Fruit fly (Drosophila melanogaster) whole organism, embryonic: ENCODE data around the gene CG32944.

ENCODE experiments used
- CG10543 ChIP-seq: fragments of 200-800 bp; sonication (Bioruptor generic); optimal IDR thresholded peaks from 3 replicates; lab custom pipeline; 2017; ENCODE audit warnings: missing biosample characterization, mild to moderate bottlenecking, missing genetic modification characterization, moderate library complexity
- CG12942 ChIP-seq: fragments of 200-800 bp; sonication (Bioruptor generic); optimal IDR thresholded peaks from 3 replicates; lab custom pipeline; 2016; ENCODE audit warnings: missing biosample characterization, missing genetic modification characterization
- CG13123 ChIP-seq: fragments of 200-800 bp; sonication (Bioruptor generic); optimal IDR thresholded peaks from 2 replicates; lab custom pipeline; 2016; ENCODE audit warnings: missing biosample characterization, missing genetic modification characterization
- CG13296 ChIP-seq: fragments of 200-800 bp; sonication (Bioruptor generic); optimal IDR thresholded peaks from 3 replicates; lab custom pipeline; 2018; ENCODE audit warnings: missing biosample characterization, mild to moderate bottlenecking, missing genetic modification characterization
- CG13775 ChIP-seq: fragments of 200-800 bp; sonication (Bioruptor generic); optimal IDR thresholded peaks from 3 replicates; lab custom pipeline; 2017; ENCODE audit warnings: missing biosample characterization, mild to moderate bottlenecking, missing genetic modification characterization
- CG15601 ChIP-seq: fragments of 200-800 bp; sonication (Bioruptor generic); optimal IDR thresholded peaks from 3 replicates; lab custom pipeline; 2019; ENCODE audit warnings: missing biosample characterization, mild to moderate bottlenecking, missing genetic modification characterization, moderate library complexity
- CG17359 ChIP-seq: fragments of 200-800 bp; sonication (Bioruptor generic); optimal IDR thresholded peaks from 3 replicates; lab custom pipeline; 2018; ENCODE audit warnings: missing biosample characterization, mild to moderate bottlenecking, missing genetic modification characterization, moderate library complexity
- CG2889 ChIP-seq: fragments of 200-800 bp; sonication (Bioruptor generic); IDR thresholded peaks from 3 replicates; pipeline ENCODE4 v1.3.6; 2022; ENCODE audit warnings: missing biosample characterization, missing genetic modification characterization
- CG31365 ChIP-seq: fragments of 200-800 bp; sonication (Bioruptor generic); optimal IDR thresholded peaks from 2 replicates; lab custom pipeline; 2018; ENCODE audit warnings: missing biosample characterization, mild to moderate bottlenecking, missing genetic modification characterization
- CG3995 ChIP-seq: fragments of 200-800 bp; sonication (Bioruptor generic); optimal IDR thresholded peaks from 3 replicates; lab custom pipeline; 2016; ENCODE audit warnings: missing biosample characterization, missing genetic modification characterization
- CG4360 ChIP-seq: fragments of 200-800 bp; sonication (Bioruptor generic); IDR thresholded peaks from 2 replicates; pipeline ENCODE4 v1.3.6; 2022; ENCODE audit warnings: missing biosample characterization, missing genetic modification characterization
- CG43689 ChIP-seq: fragments of 200-800 bp; sonication (Bioruptor generic); IDR thresholded peaks from 2 replicates; pipeline ENCODE4 v1.3.6; 2022; ENCODE audit warnings: missing biosample characterization, missing genetic modification characterization
- CG4707 ChIP-seq: fragments of 200-800 bp; sonication (Bioruptor generic); optimal IDR thresholded peaks from 2 replicates; lab custom pipeline; 2018; ENCODE audit warnings: missing biosample characterization, mild to moderate bottlenecking, missing genetic modification characterization, moderate library complexity
- CG6689 ChIP-seq: fragments of 200-800 bp; sonication (Bioruptor generic); IDR thresholded peaks from 2 replicates; pipeline ENCODE4 v1.3.6; 2022; ENCODE audit warnings: missing biosample characterization, missing genetic modification characterization
- CG7271 ChIP-seq: fragments of 200-800 bp; sonication (Bioruptor generic); optimal IDR thresholded peaks from 2 replicates; lab custom pipeline; 2018; ENCODE audit warnings: missing biosample characterization, mild to moderate bottlenecking, missing genetic modification characterization, moderate library complexity
- CG7357 ChIP-seq: fragments of 200-800 bp; sonication (Bioruptor generic); IDR thresholded peaks from 3 replicates; pipeline ENCODE4 v1.3.6; 2022; ENCODE audit warnings: missing biosample characterization, missing genetic modification characterization
- CG7786 ChIP-seq: fragments of 200-800 bp; sonication (Bioruptor generic); optimal IDR thresholded peaks from 2 replicates; lab custom pipeline; 2016; ENCODE audit warnings: missing biosample characterization, missing genetic modification characterization
- CG9609 ChIP-seq: fragments of 200-800 bp; sonication (Bioruptor generic); optimal IDR thresholded peaks from 3 replicates; lab custom pipeline; 2016; ENCODE audit warnings: missing biosample characterization, missing genetic modification characterization
- CHES-1-like ChIP-seq: fragments of 200-800 bp; sonication (Bioruptor generic); optimal IDR thresholded peaks from 2 replicates; lab custom pipeline; 2016; ENCODE audit warnings: missing biosample characterization, missing genetic modification characterization
- Dad ChIP-seq: fragments of 200-800 bp; sonication (Bioruptor generic); optimal IDR thresholded peaks from 3 replicates; lab custom pipeline; 2016; ENCODE audit warnings: missing biosample characterization, missing genetic modification characterization
- Dref ChIP-seq: fragments of 200-800 bp; sonication (Bioruptor generic); IDR thresholded peaks from 2 replicates; pipeline ENCODE4 v1.3.6; 2022; ENCODE audit warnings: missing biosample characterization, missing genetic modification characterization
- HLH4C ChIP-seq: fragments of 200-800 bp; sonication (Bioruptor generic); IDR thresholded peaks from 3 replicates; pipeline ENCODE4 v1.3.6; 2022; ENCODE audit warnings: missing biosample characterization, missing genetic modification characterization; ENCODE audit not compliant: partially characterized antibody
- Hmx ChIP-seq: fragments of 200-800 bp; sonication (Bioruptor generic); optimal IDR thresholded peaks from 2 replicates; lab custom pipeline; 2016; ENCODE audit warnings: missing biosample characterization, missing genetic modification characterization
- Med ChIP-seq: fragments of 200-800 bp; sonication (Bioruptor generic); peaks from one replicate; lab custom pipeline; 2016; ENCODE audit warnings: missing biosample characterization, missing genetic modification characterization, mild to moderate bottlenecking, inconsistent platforms, moderate library complexity
- Oli ChIP-seq: fragments of 200-800 bp; sonication (Bioruptor generic); optimal IDR thresholded peaks from 2 replicates; lab custom pipeline; 2018; ENCODE audit warnings: missing biosample characterization, mild to moderate bottlenecking, missing genetic modification characterization, moderate library complexity
- Sry-β ChIP-seq: fragments of 200-800 bp; sonication (Bioruptor generic); optimal IDR thresholded peaks from 2 replicates; lab custom pipeline; 2018; ENCODE audit warnings: missing biosample characterization, mild to moderate bottlenecking, missing genetic modification characterization, moderate library complexity
- al ChIP-seq: fragments of 200-800 bp; sonication (Bioruptor generic); IDR thresholded peaks from 2 replicates; pipeline ENCODE4 v1.3.6; 2022; ENCODE audit warnings: missing biosample characterization, missing genetic modification characterization
- bab2 ChIP-seq: fragments of 200-800 bp; sonication (Bioruptor generic); optimal IDR thresholded peaks from 2 replicates; lab custom pipeline; 2016; ENCODE audit warnings: missing biosample characterization, missing genetic modification characterization
- caup ChIP-seq: fragments of 200-800 bp; sonication (Bioruptor generic); optimal IDR thresholded peaks from 3 replicates; lab custom pipeline; 2017; ENCODE audit warnings: missing biosample characterization, mild to moderate bottlenecking, missing genetic modification characterization, moderate library complexity; ENCODE audit not compliant: severe bottlenecking
- cwo ChIP-seq: fragments of 200-800 bp; sonication (Bioruptor generic); optimal IDR thresholded peaks from 3 replicates; lab custom pipeline; 2017; ENCODE audit warnings: missing biosample characterization, missing genetic modification characterization, mild to moderate bottlenecking, moderate library complexity, missing genetic modification reagents
- da ChIP-seq: fragments of 200-800 bp; sonication (Bioruptor generic); optimal IDR thresholded peaks from 2 replicates; lab custom pipeline; 2016; ENCODE audit warnings: missing biosample characterization, missing genetic modification characterization
- dmrt11E ChIP-seq: fragments of 200-800 bp; sonication (Bioruptor generic); optimal IDR thresholded peaks from 3 replicates; lab custom pipeline; 2018; ENCODE audit warnings: missing biosample characterization, mild to moderate bottlenecking, missing genetic modification characterization, moderate library complexity
- dpn ChIP-seq, 2 experiments: fragments of 200-800 bp; sonication (Bioruptor generic); optimal IDR thresholded peaks; 3 replicates each; lab custom pipeline; 2016; ENCODE audit warnings: missing biosample characterization in 2 of 2, missing genetic modification characterization in 2 of 2
- fd3F ChIP-seq: fragments of 200-800 bp; sonication (Bioruptor generic); optimal IDR thresholded peaks from 2 replicates; lab custom pipeline; 2018; ENCODE audit warnings: missing biosample characterization, mild to moderate bottlenecking, missing genetic modification characterization, moderate library complexity
- fd96Cb ChIP-seq: fragments of 200-800 bp; sonication (Bioruptor generic); optimal IDR thresholded peaks from 2 replicates; lab custom pipeline; 2018; ENCODE audit warnings: missing biosample characterization, mild to moderate bottlenecking, missing genetic modification characterization, moderate library complexity
- fu2 ChIP-seq: fragments of 200-800 bp; sonication (Bioruptor generic); optimal IDR thresholded peaks from 2 replicates; lab custom pipeline; 2016; ENCODE audit warnings: missing biosample characterization, missing genetic modification characterization
- gcm ChIP-seq: fragments of 200-800 bp; sonication (Bioruptor generic); optimal IDR thresholded peaks from 2 replicates; lab custom pipeline; 2019; ENCODE audit warnings: missing biosample characterization, mild to moderate bottlenecking, missing genetic modification characterization, moderate library complexity
- hb ChIP-seq: fragments of 200-800 bp; sonication (Bioruptor generic); IDR thresholded peaks from 3 replicates; pipeline ENCODE4 v1.3.6; 2022; ENCODE audit warnings: missing biosample characterization, missing genetic modification characterization; ENCODE audit not compliant: partially characterized antibody
- inv ChIP-seq: fragments of 200-800 bp; sonication (Bioruptor generic); IDR thresholded peaks from 2 replicates; pipeline ENCODE4 v1.3.6; 2022; ENCODE audit warnings: missing biosample characterization, missing genetic modification characterization; ENCODE audit not compliant: partially characterized antibody
- jumu ChIP-seq: fragments of 200-800 bp; sonication (Bioruptor generic); optimal IDR thresholded peaks from 3 replicates; lab custom pipeline; 2016; ENCODE audit warnings: missing biosample characterization, missing genetic modification characterization
- ken ChIP-seq: fragments of 200-800 bp; sonication (Bioruptor generic); IDR thresholded peaks from 3 replicates; pipeline ENCODE4 v1.3.6; 2022; ENCODE audit warnings: missing biosample characterization, missing genetic modification characterization
- oc ChIP-seq: fragments of 200-800 bp; sonication (Bioruptor generic); optimal IDR thresholded peaks from 2 replicates; lab custom pipeline; 2018; ENCODE audit warnings: missing biosample characterization, mild to moderate bottlenecking, missing genetic modification characterization, moderate library complexity
- onecut ChIP-seq: fragments of 200-800 bp; sonication (Bioruptor generic); IDR thresholded peaks from 2 replicates; pipeline ENCODE4 v1.3.6; 2022; ENCODE audit warnings: missing biosample characterization, missing genetic modification characterization
- otp ChIP-seq: fragments of 200-800 bp; sonication (Bioruptor generic); IDR thresholded peaks from 3 replicates; pipeline ENCODE4, ENCODE4 v1.3.6; 2022; ENCODE audit warnings: missing biosample characterization, missing genetic modification characterization
- prd ChIP-seq, 3 experiments: fragments of >200 bp in 2 of 3; fragments of 200-800 bp in 1 of 3; sonication (Bioruptor generic) in 1 of 3; optimal IDR thresholded peaks in 2 of 3; IDR thresholded peaks in 1 of 3; 2 replicates in 2 of 3; 3 replicates in 1 of 3; pipeline versions ENCODE4 v1.3.6 to Lab custom; 2017 to 2022; ENCODE audit warnings: missing biosample characterization in 1 of 3, missing genetic modification characterization in 1 of 3
- repo ChIP-seq: fragments of 200-800 bp; sonication (Bioruptor generic); optimal IDR thresholded peaks from 2 replicates; lab custom pipeline; 2016; ENCODE audit warnings: missing biosample characterization, missing genetic modification characterization
- schlank ChIP-seq: fragments of 200-800 bp; sonication (Bioruptor generic); optimal IDR thresholded peaks from 2 replicates; lab custom pipeline; 2018; ENCODE audit warnings: missing biosample characterization, mild to moderate bottlenecking, missing genetic modification characterization
- sens ChIP-seq: fragments of 200-800 bp; sonication (Bioruptor generic); peaks from one replicate; lab custom pipeline; 2016; ENCODE audit warnings: missing biosample characterization, missing genetic modification characterization
- vvl ChIP-seq: fragments of 200-800 bp; sonication (Bioruptor generic); IDR thresholded peaks from 2 replicates; pipeline ENCODE4 v1.3.6; 2022; ENCODE audit warnings: missing biosample characterization, missing genetic modification characterization
- wek ChIP-seq: fragments of 200-800 bp; sonication (Bioruptor generic); optimal IDR thresholded peaks from 3 replicates; lab custom pipeline; 2018; ENCODE audit warnings: missing biosample characterization, mild to moderate bottlenecking, missing genetic modification characterization, moderate library complexity

Gene CG32944

dm6 chr3R:4387490-4387889 lies 31.9 kb downstream of the CG32944 start, which contains the start of gene tub (continued):
- no peak for TF ChIP-seq otp (GFP tag; lab: Robert Waterston, UW)
- peak; percentile 13 for TF ChIP-seq jumu
- TF ChIP-seq CG13123: no peak
- TF ChIP-seq Med (GFP tag; lab: Kevin White, UChicago): peak; percentile 89
- TF ChIP-seq da (GFP tag; lab: Kevin White, UChicago): peak; percentile 17
- TF ChIP-seq fd96Cb (tag; lab: Kevin White, UChicago): no peak
- peak; percentile 22 for TF ChIP-seq CG10543 (GFP tag; lab: Kevin White, UChicago)
- TF ChIP-seq CG12942 (GFP tag; lab: Kevin White, UChicago): no peak
- no peak for TF ChIP-seq HLH4C (GFP tag; lab: Robert Waterston, UW)
- TF ChIP-seq fu2: no peak
- no peak for TF ChIP-seq CG7357 (GFP tag; lab: Robert Waterston, UW)
- TF ChIP-seq CG6689 (GFP tag; lab: Robert Waterston, UW): 0 out of 2 replicates have a peak, but pooled peaks have one; percentile 25
- no peak for TF ChIP-seq oc (tag; lab: Kevin White, UChicago)
- TF ChIP-seq CG4707 (GFP tag; lab: Kevin White, UChicago): no peak
- TF ChIP-seq Hmx (GFP tag; lab: Kevin White, UChicago): no peak
- peak; percentile 34 for TF ChIP-seq CG17359
- TF ChIP-seq CG43689: no peak
- TF ChIP-seq Oli: no peak
- TF ChIP-seq Dref (GFP tag; lab: Robert Waterston, UW): peak; percentile 47
- TF ChIP-seq Dad (GFP tag; lab: Kevin White, UChicago): peak; percentile 28
- no peak for TF ChIP-seq CG4360
- no peak for TF ChIP-seq fd3F (GFP tag; lab: Kevin White, UChicago)
- peak; percentile 11; the same call in 1 of the 2 replicates for TF ChIP-seq onecut (GFP tag; lab: Robert Waterston, UW)
- TF ChIP-seq CG7271 (tag; lab: Kevin White, UChicago): no peak
- TF ChIP-seq CG13775 (GFP tag; lab: Kevin White, UChicago): peak; percentile 2
- TF ChIP-seq inv (GFP tag; lab: Robert Waterston, UW): no peak
- TF ChIP-seq CG2889: no peak
- TF ChIP-seq prd (optimal IDR thresholded peaks at IDR 0.05; lab: Kevin White, UChicago): no peak
- peak; percentile 41; the same call in 2 of the 3 replicates for TF ChIP-seq prd (GFP tag; IDR thresholded peaks at IDR 0.05; lab: Robert Waterston, UW)
- TF ChIP-seq repo: peak; percentile 36
- no peak for TF ChIP-seq hb (GFP tag; lab: Robert Waterston, UW)
- TF ChIP-seq Sry-β: peak; percentile 74
- no peak for TF ChIP-seq CG31365 (tag; lab: Kevin White, UChicago)
- TF ChIP-seq CHES-1-like: peak; percentile 44
- TF ChIP-seq CG7786 (GFP tag; lab: Kevin White, UChicago): peak; percentile 23
- TF ChIP-seq dpn (GFP tag; optimal IDR thresholded peaks at IDR 0.05; lab: Kevin White, UChicago): peak; percentile 33 to 56
- no peak for TF ChIP-seq cwo (GFP tag; lab: Kevin White, UChicago)
- no peak for TF ChIP-seq gcm (GFP tag; lab: Kevin White, UChicago)
- peak; percentile 6 for TF ChIP-seq CG3995 (GFP tag; lab: Kevin White, UChicago)
- TF ChIP-seq dmrt11E (tag; lab: Kevin White, UChicago): peak; percentile 12
- TF ChIP-seq sens (GFP tag; lab: Kevin White, UChicago): peak; percentile 91
- TF ChIP-seq CG9609: peak; percentile 9
- no peak for TF ChIP-seq schlank (tag; lab: Kevin White, UChicago)
- peak; percentile 23 for TF ChIP-seq CG13296
- TF ChIP-seq bab2 (GFP tag; lab: Kevin White, UChicago): peak; percentile 50
- TF ChIP-seq al (GFP tag; lab: Robert Waterston, UW): no peak
- peak; percentile 43 for TF ChIP-seq caup (GFP tag; lab: Kevin White, UChicago)
- TF ChIP-seq vvl (GFP tag; lab: Robert Waterston, UW): peak; percentile 55; the same call in 1 of the 2 replicates
- TF ChIP-seq CG15601 (tag; lab: Kevin White, UChicago): no peak
- peak; percentile 98 for TF ChIP-seq wek (GFP tag; lab: Kevin White, UChicago)
- no peak; the same call in 2 of the 3 replicates for TF ChIP-seq ken (GFP tag; lab: Robert Waterston, UW)
